Fruit fly (Drosophila melanogaster): ENCODE measurements around the gene lic.
A peak's percentile ranks its signal among the peaks of the same experiment; 100 is the strongest.

Gene lic

dm6 chrX:13128750-13129152 lies 37.8 kb downstream of the lic start, which contains the start of the genes CG32638, CG15717 and MFS10 (continued):
- TF ChIP-seq caup (GFP tag; optimal IDR thresholded peaks at IDR 0.05; ENCODE audit: severe bottlenecking), result peak; percentile 20
- TF ChIP-seq CG8765 (GFP tag; IDR thresholded peaks at IDR 0.05), result 0 out of 2 replicates have a peak, but pooled peaks have one; percentile 23
- TF ChIP-seq CG14014 (GFP tag; IDR thresholded peaks at IDR 0.05), result 0 out of 2 replicates have a peak, but pooled peaks have one; percentile 10
- peak; percentile 54 for TF ChIP-seq CG17186 (GFP tag; optimal IDR thresholded peaks at IDR 0.05)
- no peak for TF ChIP-seq chn (GFP tag; optimal IDR thresholded peaks at IDR 0.05)
- TF ChIP-seq Fer3 (tag; optimal IDR thresholded peaks at IDR 0.05), result no peak
- peak; percentile 22 for TF ChIP-seq CG18619 (GFP tag; optimal IDR thresholded peaks at IDR 0.05)
- TF ChIP-seq GATAe (GFP tag; conservative IDR thresholded peaks at IDR 0.05), result peak; percentile 51; the same call in 1 of the 2 replicates
- no peak for TF ChIP-seq fd64A (GFP tag; optimal IDR thresholded peaks at IDR 0.05)
- peak; percentile 85 for TF ChIP-seq Ets97D (GFP tag; optimal IDR thresholded peaks at IDR 0.05)
- no peak for TF ChIP-seq CG14860 (GFP tag; IDR thresholded peaks at IDR 0.05; ENCODE audit: partially characterized antibody)
- peak; percentile 91 for TF ChIP-seq Med (GFP tag)
- peak; percentile 63 for TF ChIP-seq Nf-YC (tag; optimal IDR thresholded peaks at IDR 0.05)
- no peak for TF ChIP-seq eve (GFP tag; optimal IDR thresholded peaks at IDR 0.05)
- peak; percentile 78 for TF ChIP-seq CG15514 (GFP tag; optimal IDR thresholded peaks at IDR 0.05)
- peak; percentile 80 for TF ChIP-seq MESR4 (GFP tag; optimal IDR thresholded peaks at IDR 0.05)
- TF ChIP-seq Lpt (GFP tag; optimal IDR thresholded peaks at IDR 0.05), result no peak
- peak; percentile 52 for TF ChIP-seq CG10543 (GFP tag; optimal IDR thresholded peaks at IDR 0.05)
- peak; percentile 28 for TF ChIP-seq mirr (GFP tag; optimal IDR thresholded peaks at IDR 0.05)
- peak in 1 of 3 experiments; percentile 5 for TF ChIP-seq lola (GFP tag; optimal IDR thresholded peaks at IDR 0.05)
- no peak for TF ChIP-seq btn (GFP tag; optimal IDR thresholded peaks at IDR 0.05)
- TF ChIP-seq Elba2 (GFP tag; optimal IDR thresholded peaks at IDR 0.05), result no peak
- peak; percentile 81 for TF ChIP-seq Lhr (GFP tag; optimal IDR thresholded peaks at IDR 0.05)
- TF ChIP-seq inv (GFP tag; IDR thresholded peaks at IDR 0.05; ENCODE audit: partially characterized antibody), result no peak
- no peak for TF ChIP-seq vnd (GFP tag; IDR thresholded peaks at IDR 0.05; ENCODE audit: partially characterized antibody)
- no peak for TF ChIP-seq CG10209 (GFP tag; optimal IDR thresholded peaks at IDR 0.05)
- no peak for TF ChIP-seq klu (GFP tag; IDR thresholded peaks at IDR 0.05)
- peak; percentile 45 for TF ChIP-seq CrebB (tag; optimal IDR thresholded peaks at IDR 0.05)
- no peak for TF ChIP-seq Fer2 (tag; optimal IDR thresholded peaks at IDR 0.05)
- TF ChIP-seq stwl (tag; optimal IDR thresholded peaks at IDR 0.05), result peak; percentile 78
- peak; percentile 17 for TF ChIP-seq Dad (GFP tag; optimal IDR thresholded peaks at IDR 0.05)
- no peak for TF ChIP-seq CG6175 (GFP tag; IDR thresholded peaks at IDR 0.05)
- TF ChIP-seq jing (GFP tag; optimal IDR thresholded peaks at IDR 0.05), result no peak
- peak; percentile 59 for TF ChIP-seq sd (tag; optimal IDR thresholded peaks at IDR 0.05)
- TF ChIP-seq CG2116 (GFP tag; optimal IDR thresholded peaks at IDR 0.05), result peak; percentile 44
- no peak for TF ChIP-seq CG11456 (GFP tag; IDR thresholded peaks at IDR 0.05)
- TF ChIP-seq dysf (GFP tag; IDR thresholded peaks at IDR 0.05), result no peak
- TF ChIP-seq CG2129 (GFP tag; IDR thresholded peaks at IDR 0.05; ENCODE audit: partially characterized antibody), result no peak
- TF ChIP-seq Trl (optimal IDR thresholded peaks at IDR 0.05), result no peak
- no peak for TF ChIP-seq Trl (GFP tag; optimal IDR thresholded peaks at IDR 0.05)
- TF ChIP-seq Dip3 (GFP tag; optimal IDR thresholded peaks at IDR 0.05), result no peak
- no peak for TF ChIP-seq Dek (tag; optimal IDR thresholded peaks at IDR 0.05)
- TF ChIP-seq Camta (GFP tag; optimal IDR thresholded peaks at IDR 0.05), result no peak
- TF ChIP-seq CG10147 (GFP tag; optimal IDR thresholded peaks at IDR 0.05), result peak; percentile 10
- TF ChIP-seq exex (tag; optimal IDR thresholded peaks at IDR 0.05), result peak; percentile 35
- no peak for TF ChIP-seq pho (GFP tag; optimal IDR thresholded peaks at IDR 0.05)
- TF ChIP-seq CG7928 (GFP tag; optimal IDR thresholded peaks at IDR 0.05), result no peak
- TF ChIP-seq chinmo (GFP tag; IDR thresholded peaks at IDR 0.05; ENCODE audit: partially characterized antibody), result peak; percentile 90; the same call in 2 of the 4 replicates
- TF ChIP-seq bsh (GFP tag; optimal IDR thresholded peaks at IDR 0.05), result no peak
- peak; percentile 94 for TF ChIP-seq cg (GFP tag; optimal IDR thresholded peaks at IDR 0.05)

All from whole organism, embryonic.